Worm (Caenorhabditis elegans): Measurements from ENCODE around the gene Y37E11AL.3.

The Y37E11AL.3 gene

ce11 chrIV:3731430-3731829 lies 36.7 kb downstream of the Y37E11AL.3 start:
- no peak for TF ChIP-seq ceh-16 (tag; optimal IDR thresholded peaks at IDR 0.05)
- TF ChIP-seq eor-1 (tag; optimal IDR thresholded peaks at IDR 0.05): no peak
- TF ChIP-seq unc-39 (tag; optimal IDR thresholded peaks at IDR 0.05): no peak
- TF ChIP-seq daf-12 (tag; optimal IDR thresholded peaks at IDR 0.05): no peak
- no peak for TF ChIP-seq skn-1 (tag; optimal IDR thresholded peaks at IDR 0.05)

ce11 chrIV:3733287-3733686 lies 38.6 kb downstream of the Y37E11AL.3 start:
- TF ChIP-seq egl-27 (tag; optimal IDR thresholded peaks at IDR 0.05): no peak
- no peak for TF ChIP-seq aly-2 (tag; optimal IDR thresholded peaks at IDR 0.05)
- TF ChIP-seq nhr-25 (tag; optimal IDR thresholded peaks at IDR 0.05): no peak
- TF ChIP-seq lin-15B (tag; optimal IDR thresholded peaks at IDR 0.05): no peak
- no peak for TF ChIP-seq ceh-82 (tag; optimal IDR thresholded peaks at IDR 0.05)
- TF ChIP-seq nhr-77 (tag; optimal IDR thresholded peaks at IDR 0.05): no peak

ce11 chrIV:3736244-3736643 lies 41.5 kb downstream of the Y37E11AL.3 start:
- TF ChIP-seq skn-1 (tag; optimal IDR thresholded peaks at IDR 0.05) (no peak), nhr-11 (tag; optimal IDR thresholded peaks at IDR 0.05) (no peak), unc-62 (GFP tag; optimal IDR thresholded peaks at IDR 0.05) (no peak), lsy-12 (tag; optimal IDR thresholded peaks at IDR 0.05) (no peak), ceh-16 (tag; optimal IDR thresholded peaks at IDR 0.05) (no peak), nhr-77 (tag; optimal IDR thresholded peaks at IDR 0.05) (no peak), zag-1 (tag; optimal IDR thresholded peaks at IDR 0.05) (no peak), daf-12 (tag; optimal IDR thresholded peaks at IDR 0.05) (no peak), eor-1 (tag; optimal IDR thresholded peaks at IDR 0.05) (no peak), unc-39 (tag; optimal IDR thresholded peaks at IDR 0.05) (no peak), nhr-237 (tag; optimal IDR thresholded peaks at IDR 0.05) (no peak), nhr-76 (tag; optimal IDR thresholded peaks at IDR 0.05) (no peak), nhr-43 (tag; optimal IDR thresholded peaks at IDR 0.05; ENCODE audit: poor library complexity, severe bottlenecking) (no peak), jun-1 (tag; optimal IDR thresholded peaks at IDR 0.05) (no peak), ZK546.5 (tag; optimal IDR thresholded peaks at IDR 0.05) (no peak), mdl-1 (tag; optimal IDR thresholded peaks at IDR 0.05) (no peak), pqm-1 (tag; optimal IDR thresholded peaks at IDR 0.05) (no peak), ceh-28 (tag; optimal IDR thresholded peaks at IDR 0.05) (no peak)

- TF ChIP-seq lin-15B (tag; optimal IDR thresholded peaks at IDR 0.05) (peak; percentile 23), ceh-9 (tag; optimal IDR thresholded peaks at IDR 0.05) (no peak), nhr-28 (tag; optimal IDR thresholded peaks at IDR 0.05) (no peak), ama-1 (optimal IDR thresholded peaks at IDR 0.05) (no peak), fos-1 (tag; optimal IDR thresholded peaks at IDR 0.05) (no peak), pha-4 (tag; optimal IDR thresholded peaks at IDR 0.05) (peak; percentile 31), lin-39 (tag; optimal IDR thresholded peaks at IDR 0.05) (peak; percentile 33)
Observed at ce11 chrIV:3738655-3739403, 44.1 kb downstream of the Y37E11AL.3 start, which contains the start of gene nape-2. nape-2 (minus strand) TSS chrIV:3738925.

ce11 chrIV:3740830-3741477 lies 46.2 kb downstream of the Y37E11AL.3 start, which contains the start of gene nape-1:
nape-1 (minus strand) TSS chrIV:3740880.
- no peak for TF ChIP-seq fkh-10 (GFP tag; optimal IDR thresholded peaks at IDR 0.05)
- TF ChIP-seq nhr-25 (tag; optimal IDR thresholded peaks at IDR 0.05): no peak
- TF ChIP-seq eor-1 (tag; optimal IDR thresholded peaks at IDR 0.05): no peak
- TF ChIP-seq elt-2 (tag; optimal IDR thresholded peaks at IDR 0.05): peak; percentile 35
- TF ChIP-seq pqm-1 (tag; optimal IDR thresholded peaks at IDR 0.05): peak; percentile 31
- no peak for TF ChIP-seq zag-1 (tag; optimal IDR thresholded peaks at IDR 0.05)
- TF ChIP-seq elt-1 (tag; optimal IDR thresholded peaks at IDR 0.05): no peak
- no peak for TF ChIP-seq ztf-4 (tag; optimal IDR thresholded peaks at IDR 0.05)
- no peak for TF ChIP-seq nhr-237 (tag; optimal IDR thresholded peaks at IDR 0.05)
- TF ChIP-seq ZK546.5 (tag; optimal IDR thresholded peaks at IDR 0.05): no peak
- TF ChIP-seq nhr-23 (tag; optimal IDR thresholded peaks at IDR 0.05): no peak
- no peak for TF ChIP-seq R02D3.7 (tag; optimal IDR thresholded peaks at IDR 0.05)
- no peak for TF ChIP-seq daf-12 (tag; optimal IDR thresholded peaks at IDR 0.05)
- no peak for TF ChIP-seq nhr-12 (tag; optimal IDR thresholded peaks at IDR 0.05)
- TF ChIP-seq egl-27 (tag; optimal IDR thresholded peaks at IDR 0.05): no peak
- no peak for TF ChIP-seq fkh-2 (tag; optimal IDR thresholded peaks at IDR 0.05)
- no peak for TF ChIP-seq unc-39 (tag; optimal IDR thresholded peaks at IDR 0.05)
- peak; percentile 59 for TF ChIP-seq lin-15B (tag; optimal IDR thresholded peaks at IDR 0.05)
- TF ChIP-seq nhr-43 (tag; optimal IDR thresholded peaks at IDR 0.05; ENCODE audit: poor library complexity, severe bottlenecking): no peak
- no peak for TF ChIP-seq tbx-2 (tag; optimal IDR thresholded peaks at IDR 0.05)
- no peak for TF ChIP-seq ztf-11 (tag; optimal IDR thresholded peaks at IDR 0.05)
- peak; percentile 54 for TF ChIP-seq nfya-1 (tag; optimal IDR thresholded peaks at IDR 0.05; ENCODE audit: insufficient read depth)
- peak; percentile 99 for TF ChIP-seq pha-4 (tag; optimal IDR thresholded peaks at IDR 0.05)
- no peak for TF ChIP-seq aly-2 (tag; optimal IDR thresholded peaks at IDR 0.05)
- no peak for TF ChIP-seq sea-2 (GFP tag; optimal IDR thresholded peaks at IDR 0.05)
- TF ChIP-seq elt-3 (tag; optimal IDR thresholded peaks at IDR 0.05): no peak
- TF ChIP-seq nhr-67 (tag; optimal IDR thresholded peaks at IDR 0.05): no peak
